Worm (Caenorhabditis elegans) whole organism, L1 larva: ENCODE measurements around the gene R05G6.1.

ENCODE experiments used
- Y116A8C.19 ChIP-seq: sonication (generic microtip); optimal IDR thresholded peaks from 2 replicates; lab custom pipeline; 2016; ENCODE audit warnings: missing compliant biosample characterization, missing genetic modification characterization, borderline replicate concordance
- aly-2 ChIP-seq: fragments of 150-350 bp; optimal IDR thresholded peaks from 2 replicates; lab custom pipeline; 2014; ENCODE audit warnings: missing biosample characterization, missing genetic modification characterization
- ama-1 ChIP-seq: fragments of 150-350 bp; optimal IDR thresholded peaks from 2 replicates; lab custom pipeline; 2014
- ceh-88 ChIP-seq: fragments of 200-800 bp; sonication (Bioruptor generic); IDR thresholded peaks from 2 replicates; pipeline ENCODE4 v1.3.6; 2022; ENCODE audit warnings: missing genetic modification characterization, missing compliant biosample characterization
- ces-1 ChIP-seq: fragments of 150-350 bp; optimal IDR thresholded peaks from 2 replicates; lab custom pipeline; 2014; ENCODE audit warnings: missing biosample characterization, missing genetic modification reagents, missing genetic modification characterization
- dpl-1 ChIP-seq, 3 experiments: fragments of 150-350 bp in 2 of 3; sonication (generic microtip) in 1 of 3; optimal IDR thresholded peaks; 2 replicates each; lab custom pipeline; 2014 to 2017; ENCODE audit warnings: missing biosample characterization in 3 of 3, missing genetic modification characterization in 3 of 3, missing genetic modification reagents in 3 of 3
- dsc-1 ChIP-seq: sonication (generic microtip); optimal IDR thresholded peaks from 2 replicates; lab custom pipeline; 2016; ENCODE audit warnings: mild to moderate bottlenecking, missing genetic modification characterization, missing compliant biosample characterization
- efl-1 ChIP-seq, 4 experiments: fragments of 150-350 bp; optimal IDR thresholded peaks in 3 of 4; peaks in 1 of 4; 1 replicate in 1 of 4; 2 replicates in 3 of 4; lab custom pipeline; 2014; ENCODE audit warnings: missing biosample characterization in 2 of 4, missing genetic modification characterization in 2 of 4, missing genetic modification reagents in 2 of 4
- efl-3 ChIP-seq: fragments of 200-800 bp; sonication (Bioruptor generic); optimal IDR thresholded peaks from 2 replicates; lab custom pipeline; 2018; ENCODE audit warnings: mild to moderate bottlenecking, missing genetic modification characterization, missing compliant biosample characterization
- egl-27 ChIP-seq, 2 experiments: fragments of 150-350 bp in 1 of 2; sonication (generic microtip); optimal IDR thresholded peaks; 3 replicates each; lab custom pipeline; 2017 to 2018; ENCODE audit warnings: missing biosample characterization in 2 of 2, missing genetic modification characterization in 2 of 2, missing genetic modification reagents in 2 of 2
- elt-2 ChIP-seq: sonication (generic microtip); optimal IDR thresholded peaks from 2 replicates; lab custom pipeline; 2016; ENCODE audit warnings: missing genetic modification characterization, mild to moderate bottlenecking, inconsistent platforms, missing compliant biosample characterization, missing genetic modification reagents
- grh-1 ChIP-seq: fragments of 200-800 bp; sonication (Bioruptor generic); IDR thresholded peaks from 2 replicates; pipeline ENCODE4 v1.3.6; 2022; ENCODE audit warnings: missing genetic modification reagents, missing genetic modification characterization, missing compliant biosample characterization
- lin-35 ChIP-seq, 2 experiments: fragments of 150-350 bp; optimal IDR thresholded peaks; 2 replicates each; lab custom pipeline; 2014; ENCODE audit warnings: missing biosample characterization in 2 of 2, missing genetic modification characterization in 2 of 2, missing genetic modification reagents in 2 of 2
- lsy-2 ChIP-seq, 2 experiments: fragments of 150-350 bp; optimal IDR thresholded peaks; 2 replicates each; lab custom pipeline; 2014; ENCODE audit warnings: missing biosample characterization in 2 of 2, missing genetic modification characterization in 2 of 2
- mdl-1 ChIP-seq, 2 experiments: fragments of 150-350 bp; optimal IDR thresholded peaks; 2 replicates each; lab custom pipeline; 2014 to 2017; ENCODE audit warnings: missing biosample characterization in 2 of 2, missing genetic modification characterization in 2 of 2, inconsistent platforms in 1 of 2
- mep-1 ChIP-seq: fragments of 150-350 bp; optimal IDR thresholded peaks from 2 replicates; lab custom pipeline; 2014; ENCODE audit warnings: missing biosample characterization, missing genetic modification characterization
- nhr-19 ChIP-seq: fragments of 200-800 bp; sonication (Bioruptor generic); conservative IDR thresholded peaks from 2 replicates; pipeline ENCODE4 v1.3.6; 2022; ENCODE audit warnings: missing genetic modification characterization, missing compliant biosample characterization
- nhr-20 ChIP-seq: sonication (generic microtip); optimal IDR thresholded peaks from 2 replicates; lab custom pipeline; 2016; ENCODE audit warnings: mild to moderate bottlenecking, missing genetic modification characterization, missing compliant biosample characterization
- nhr-237 ChIP-seq: fragments of 150-350 bp; optimal IDR thresholded peaks from 2 replicates; lab custom pipeline; 2014; ENCODE audit warnings: missing biosample characterization, missing genetic modification characterization
- nhr-47 ChIP-seq: sonication (generic microtip); optimal IDR thresholded peaks from 2 replicates; lab custom pipeline; 2016; ENCODE audit warnings: mild to moderate bottlenecking, missing genetic modification characterization, moderate library complexity, missing compliant biosample characterization
- nhr-71 ChIP-seq: sonication (generic microtip); optimal IDR thresholded peaks from 2 replicates; lab custom pipeline; 2016; ENCODE audit warnings: mild to moderate bottlenecking, missing genetic modification characterization, moderate library complexity, missing compliant biosample characterization
- nhr-77 ChIP-seq: fragments of 150-350 bp; optimal IDR thresholded peaks from 2 replicates; lab custom pipeline; 2014; ENCODE audit warnings: missing biosample characterization, missing genetic modification characterization
- nhr-85 ChIP-seq: sonication (generic microtip); peaks from one replicate; lab custom pipeline; 2016; ENCODE audit warnings: missing genetic modification characterization, inconsistent platforms, missing compliant biosample characterization
- nhr-90 ChIP-seq: sonication (generic microtip); optimal IDR thresholded peaks from 2 replicates; lab custom pipeline; 2016; ENCODE audit warnings: mild to moderate bottlenecking, missing genetic modification characterization, missing compliant biosample characterization; ENCODE audit not compliant: poor library complexity
- pax-3 ChIP-seq: fragments of 200-800 bp; sonication (Bioruptor generic); optimal IDR thresholded peaks from 2 replicates; lab custom pipeline; 2018; ENCODE audit warnings: mild to moderate bottlenecking, missing genetic modification characterization, moderate library complexity, missing compliant biosample characterization
- rnt-1 ChIP-seq: sonication (generic microtip); optimal IDR thresholded peaks from 2 replicates; lab custom pipeline; 2016; ENCODE audit warnings: mild to moderate bottlenecking, missing genetic modification characterization, moderate library complexity, missing compliant biosample characterization
- skn-1 ChIP-seq: fragments of 150-350 bp; optimal IDR thresholded peaks from 2 replicates; lab custom pipeline; 2014; ENCODE audit warnings: missing biosample characterization, missing genetic modification characterization
- snpc-4 ChIP-seq: fragments of 150-350 bp; optimal IDR thresholded peaks from 2 replicates; lab custom pipeline; 2014; ENCODE audit warnings: missing biosample characterization, missing genetic modification characterization
- snu-23 ChIP-seq: sonication (generic microtip); optimal IDR thresholded peaks from 2 replicates; lab custom pipeline; 2016; ENCODE audit warnings: missing genetic modification characterization, missing compliant biosample characterization
- sup-37 ChIP-seq: fragments of 200-800 bp; sonication (Bioruptor generic); optimal IDR thresholded peaks from 2 replicates; lab custom pipeline; 2018; ENCODE audit warnings: mild to moderate bottlenecking, missing genetic modification characterization, missing compliant biosample characterization
- swsn-7 ChIP-seq: sonication (generic microtip); optimal IDR thresholded peaks from 2 replicates; lab custom pipeline; 2016; ENCODE audit warnings: missing genetic modification characterization, missing compliant biosample characterization
- tbx-2 ChIP-seq: sonication (generic microtip); optimal IDR thresholded peaks from 2 replicates; lab custom pipeline; 2016; ENCODE audit warnings: missing genetic modification characterization, missing compliant biosample characterization
- tlp-1 ChIP-seq: fragments of 150-350 bp; optimal IDR thresholded peaks from 2 replicates; lab custom pipeline; 2014; ENCODE audit warnings: missing biosample characterization, missing genetic modification characterization
- zip-4 ChIP-seq: fragments of 200-800 bp; sonication (Bioruptor generic); optimal IDR thresholded peaks from 2 replicates; lab custom pipeline; 2018; ENCODE audit warnings: mild to moderate bottlenecking, missing genetic modification characterization, moderate library complexity, missing compliant biosample characterization
- ztf-11 ChIP-seq, 2 experiments: sonication (generic microtip); optimal IDR thresholded peaks; 2 replicates each; lab custom pipeline; 2016 to 2017; ENCODE audit warnings: missing genetic modification characterization in 2 of 2, missing biosample characterization in 1 of 2, missing compliant biosample characterization in 1 of 2
- ztf-4 ChIP-seq: fragments of 150-350 bp; optimal IDR thresholded peaks from 2 replicates; lab custom pipeline; 2014; ENCODE audit warnings: missing biosample characterization, missing genetic modification characterization

Gene R05G6.1

DNA sequence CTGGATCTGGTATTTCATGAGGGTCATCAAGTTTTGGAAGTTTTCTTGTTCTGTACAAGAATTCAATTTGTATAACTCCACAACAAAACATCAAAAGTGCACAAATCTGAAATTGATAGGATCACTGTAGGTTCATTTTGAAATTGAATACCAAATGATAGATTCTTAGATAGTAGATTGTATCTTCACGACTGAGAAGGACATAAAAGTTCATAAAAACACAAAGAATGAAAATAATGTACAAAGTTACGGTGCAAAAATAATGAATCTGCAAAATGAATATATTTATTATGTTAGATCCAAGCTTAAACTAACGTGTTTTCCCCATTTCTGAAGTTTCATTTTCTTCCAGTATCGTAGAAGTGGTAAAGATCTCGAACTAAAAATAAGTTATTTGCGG lies 31.5 kb upstream of the R05G6.1 start:
- TF ChIP-seq mdl-1 (tag; optimal IDR thresholded peaks at IDR 0.05; lab: Kevin White, UChicago) (no peak), efl-1 (optimal IDR thresholded peaks at IDR 0.05; lab: Kevin White, UChicago) (no peak), efl-1 (GFP tag; optimal IDR thresholded peaks at IDR 0.05 in 1 of 2; lab: Kevin White, UChicago) (peak in 1 of 2 experiments; percentile 82)

DNA sequence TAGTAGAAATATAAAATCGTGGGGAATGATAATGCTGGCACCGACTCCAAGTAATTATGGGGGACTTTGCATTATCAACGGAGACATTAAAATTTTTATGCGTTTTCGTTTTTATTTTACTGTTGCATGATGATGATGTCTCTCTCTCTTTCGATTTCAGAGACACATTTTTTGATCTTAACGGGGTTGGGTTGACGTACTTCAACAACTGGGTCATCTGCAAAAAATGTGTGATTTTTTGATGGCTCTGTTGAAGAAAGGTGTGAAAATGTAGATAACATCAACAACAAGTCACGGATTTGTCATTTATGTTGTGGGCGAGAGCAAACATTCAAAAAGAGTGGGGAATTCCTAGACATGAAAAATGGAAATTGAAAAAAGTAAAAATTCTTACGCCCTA lies 31.1 kb upstream of the R05G6.1 start, which contains the start of gene F55G1.15:
TSS of gene F55G1.15 (minus strand) at position 101 of the 400 bp plus-strand sequence.
- TF ChIP-seq nhr-90 (tag; lab: Kevin White, UChicago) (no peak), elt-2 (tag; lab: Kevin White, UChicago) (peak; percentile 21)

DNA sequence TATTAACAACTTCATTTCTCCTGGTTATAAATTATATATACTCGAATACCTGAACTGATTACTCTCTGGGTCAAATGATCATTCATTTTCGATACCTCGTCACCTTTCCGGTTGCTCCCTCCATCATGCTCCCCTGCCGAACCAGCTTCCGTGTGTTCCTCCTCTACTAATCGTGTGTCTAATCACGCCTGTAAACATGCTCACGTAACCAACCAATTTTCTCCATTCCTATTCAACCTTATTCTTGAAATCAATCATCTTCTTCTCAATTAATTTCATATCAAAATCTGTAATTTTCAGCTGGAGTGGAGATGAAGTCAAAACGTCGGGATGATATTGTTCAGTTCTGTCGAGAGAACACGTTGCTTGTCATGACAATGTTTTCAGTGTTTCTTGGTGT lies 29.1 kb upstream of the R05G6.1 start, which contains the start of gene glt-6:
TSS of gene glt-6 (plus strand) at position 301 of the 400 bp plus-strand sequence.
- TF ChIP-seq nhr-77 (tag; lab: Kevin White, UChicago) (no peak), tlp-1 (tag; lab: Kevin White, UChicago) (no peak), snpc-4 (no peak)

DNA sequence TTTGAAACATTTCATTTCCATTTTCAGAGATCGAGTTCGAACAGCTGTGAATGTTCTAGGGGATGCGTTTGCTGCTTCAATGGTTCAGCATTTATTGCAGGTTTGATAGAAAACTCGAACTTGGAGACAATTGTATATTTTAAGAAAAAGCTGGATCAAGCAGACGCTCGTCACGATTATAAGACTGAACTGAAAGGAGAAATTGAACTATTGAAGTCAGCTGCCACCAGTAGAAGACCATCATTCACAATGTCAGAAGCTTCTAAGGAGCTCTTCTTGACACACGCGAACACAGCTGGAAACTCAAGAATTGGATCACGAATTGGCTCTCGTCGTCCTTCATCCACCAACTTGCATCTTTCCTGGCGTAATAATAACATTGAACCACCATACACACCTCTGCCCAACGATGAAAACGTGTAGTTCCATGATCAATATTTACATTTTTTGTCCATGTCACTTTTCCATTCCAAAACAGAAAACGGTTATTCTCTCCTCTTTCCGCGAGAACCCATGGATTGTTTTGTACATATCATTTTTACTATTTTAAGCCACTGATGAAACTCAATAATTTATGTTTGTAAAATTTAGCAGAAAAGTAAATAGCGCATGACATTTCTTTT lies 26.5 kb upstream of the R05G6.1 start:
- TF ChIP-seq tbx-2 (tag; lab: Kevin White, UChicago) = peak; percentile 1
- peak in 1 of 2 experiments; percentile 32 for TF ChIP-seq lsy-2 (tag; optimal IDR thresholded peaks at IDR 0.05; lab: Kevin White, UChicago)
- peak; percentile 25; the same call in 1 of the 2 replicates for TF ChIP-seq ceh-88 (GFP tag; lab: Robert Waterston, UW)
- peak; percentile 47 for TF ChIP-seq sup-37 (GFP tag; lab: Kevin White, UChicago)
- peak; percentile 62 for TF ChIP-seq snu-23 (GFP tag; lab: Kevin White, UChicago)
- no peak for TF ChIP-seq Y116A8C.19
- TF ChIP-seq elt-2 (tag; lab: Kevin White, UChicago) = peak; percentile 3
- TF ChIP-seq nhr-71 = peak; percentile 72
- TF ChIP-seq rnt-1 (tag; lab: Kevin White, UChicago) = peak; percentile 50
- TF ChIP-seq lin-35 (GFP tag; optimal IDR thresholded peaks at IDR 0.05; lab: Kevin White, UChicago) = peak in 1 of 2 experiments; percentile 59
- TF ChIP-seq aly-2 (tag; lab: Kevin White, UChicago) = peak; percentile 87
- TF ChIP-seq mep-1 = no peak
- TF ChIP-seq swsn-7 = peak; percentile 44
- no peak for TF ChIP-seq zip-4 (GFP tag; lab: Kevin White, UChicago)
- TF ChIP-seq ztf-4 = peak; percentile 67
- peak in 1 of 2 experiments; percentile 15 for TF ChIP-seq efl-1 (optimal IDR thresholded peaks at IDR 0.05; lab: Kevin White, UChicago)
- peak in 1 of 2 experiments; percentile 88 for TF ChIP-seq efl-1 (GFP tag; optimal IDR thresholded peaks at IDR 0.05 in 1 of 2; lab: Kevin White, UChicago)
- peak; percentile 25 for TF ChIP-seq dsc-1
- no peak for TF ChIP-seq ces-1 (GFP tag; lab: Kevin White, UChicago)
- TF ChIP-seq ztf-11 (tag; optimal IDR thresholded peaks at IDR 0.05; lab: Kevin White, UChicago) = peak in 1 of 2 experiments; percentile 11
- TF ChIP-seq nhr-20 (tag; lab: Kevin White, UChicago) = peak; percentile 14
- TF ChIP-seq ama-1 (lab: Kevin White, UChicago) = peak; percentile 90
- TF ChIP-seq nhr-85 (tag; lab: Kevin White, UChicago) = peak; percentile 84
- TF ChIP-seq nhr-19 (GFP tag; lab: Robert Waterston, UW) = peak; percentile 24; the same call in 1 of the 2 replicates
- TF ChIP-seq grh-1 (GFP tag; lab: Robert Waterston, UW) = 0 out of 2 replicates have a peak, but pooled peaks have one; percentile 28
- no peak for TF ChIP-seq nhr-237
- no peak for TF ChIP-seq nhr-77 (tag; lab: Kevin White, UChicago)
- no peak for TF ChIP-seq skn-1
- peak; percentile 63 for TF ChIP-seq nhr-90 (tag; lab: Kevin White, UChicago)
- TF ChIP-seq pax-3 (tag; lab: Kevin White, UChicago) = peak; percentile 44
- TF ChIP-seq egl-27 (tag; optimal IDR thresholded peaks at IDR 0.05; lab: Kevin White, UChicago) = no peak
- TF ChIP-seq efl-3 (GFP tag; lab: Kevin White, UChicago) = no peak
- TF ChIP-seq dpl-1 (GFP tag; optimal IDR thresholded peaks at IDR 0.05; lab: Kevin White, UChicago) = peak in 1 of 3 experiments; percentile 34
- TF ChIP-seq nhr-47 (tag; lab: Kevin White, UChicago) = peak; percentile 45
